Fruit fly (Drosophila melanogaster) whole organism, embryonic: ENCODE results near the gene CG11698.

Experiments used
- CG10147 ChIP-seq: fragments of 200-800 bp; sonication (Bioruptor generic); optimal IDR thresholded peaks from 2 replicates; lab custom pipeline; 2019; ENCODE audit warnings: missing biosample characterization, mild to moderate bottlenecking, missing genetic modification characterization, moderate library complexity
- CG1024 ChIP-seq: fragments of 200-800 bp; sonication (Bioruptor generic); IDR thresholded peaks from 2 replicates; pipeline ENCODE4 v1.3.6; 2022; ENCODE audit warnings: missing biosample characterization, missing genetic modification characterization
- CG10274 ChIP-seq: fragments of 200-800 bp; sonication (Bioruptor generic); optimal IDR thresholded peaks from 3 replicates; lab custom pipeline; 2017; ENCODE audit warnings: missing biosample characterization, mild to moderate bottlenecking, missing genetic modification characterization
- CG12744 ChIP-seq: fragments of 200-800 bp; sonication (Bioruptor generic); optimal IDR thresholded peaks from 2 replicates; lab custom pipeline; 2016; ENCODE audit warnings: missing biosample characterization, missing genetic modification characterization
- CG12769 ChIP-seq: fragments of 200-800 bp; sonication (Bioruptor generic); optimal IDR thresholded peaks from 2 replicates; lab custom pipeline; 2019; ENCODE audit warnings: missing biosample characterization, mild to moderate bottlenecking, missing genetic modification characterization, moderate library complexity
- CG14965 ChIP-seq: fragments of 200-800 bp; sonication (Bioruptor generic); optimal IDR thresholded peaks from 2 replicates; lab custom pipeline; 2016; ENCODE audit warnings: missing biosample characterization, missing genetic modification characterization, borderline replicate concordance
- CG15696 ChIP-seq: fragments of 200-800 bp; sonication (Bioruptor generic); optimal IDR thresholded peaks from 2 replicates; lab custom pipeline; 2019; ENCODE audit warnings: missing biosample characterization, mild to moderate bottlenecking, missing genetic modification characterization, moderate library complexity
- CG17802 ChIP-seq: fragments of 200-800 bp; sonication (Bioruptor generic); optimal IDR thresholded peaks from 2 replicates; lab custom pipeline; 2018; ENCODE audit warnings: missing biosample characterization, mild to moderate bottlenecking, missing genetic modification characterization, moderate library complexity
- CG18011 ChIP-seq: fragments of 200-800 bp; sonication (Bioruptor generic); optimal IDR thresholded peaks from 2 replicates; lab custom pipeline; 2017; ENCODE audit warnings: missing biosample characterization, missing genetic modification characterization, mild to moderate bottlenecking, moderate library complexity, missing genotype
- CG18262 ChIP-seq: fragments of 200-800 bp; optimal IDR thresholded peaks from 3 replicates; lab custom pipeline; 2019; ENCODE audit warnings: missing biosample characterization, mild to moderate bottlenecking, missing genetic modification characterization, moderate library complexity
- CG30403 ChIP-seq: fragments of 200-800 bp; sonication (Bioruptor generic); optimal IDR thresholded peaks from 3 replicates; lab custom pipeline; 2016; ENCODE audit warnings: missing biosample characterization, missing genetic modification characterization
- CG31224 ChIP-seq: fragments of 200-800 bp; sonication (Bioruptor generic); IDR thresholded peaks from 2 replicates; pipeline ENCODE4 v1.3.6; 2022; ENCODE audit warnings: missing biosample characterization, missing genetic modification characterization
- CG31365 ChIP-seq: fragments of 200-800 bp; sonication (Bioruptor generic); optimal IDR thresholded peaks from 2 replicates; lab custom pipeline; 2018; ENCODE audit warnings: missing biosample characterization, mild to moderate bottlenecking, missing genetic modification characterization
- CG34224 ChIP-seq: fragments of 200-800 bp; sonication (Bioruptor generic); IDR thresholded peaks from 3 replicates; pipeline ENCODE4 v1.3.6; 2022; ENCODE audit warnings: missing biosample characterization, missing genetic modification characterization; ENCODE audit not compliant: partially characterized antibody
- CG34422 ChIP-seq: fragments of 200-800 bp; sonication (Bioruptor generic); IDR thresholded peaks from 3 replicates; pipeline ENCODE4 v1.3.6; 2022; ENCODE audit warnings: missing biosample characterization, missing genetic modification characterization
- CG4617 ChIP-seq: fragments of 200-800 bp; sonication (Bioruptor generic); optimal IDR thresholded peaks from 3 replicates; lab custom pipeline; 2016; ENCODE audit warnings: missing biosample characterization, missing genetic modification characterization, borderline replicate concordance
- CG6254 ChIP-seq: fragments of 200-800 bp; sonication (Bioruptor generic); optimal IDR thresholded peaks from 3 replicates; lab custom pipeline; 2017; ENCODE audit warnings: mild to moderate bottlenecking, missing biosample characterization, missing genetic modification reagents, missing genetic modification characterization
- CG6791 ChIP-seq: fragments of 200-800 bp; sonication (Bioruptor generic); IDR thresholded peaks from 3 replicates; pipeline ENCODE4 v1.3.6; 2022; ENCODE audit warnings: missing biosample characterization, missing genetic modification characterization; ENCODE audit not compliant: partially characterized antibody
- CG8359 ChIP-seq: fragments of 200-800 bp; sonication (Bioruptor generic); optimal IDR thresholded peaks from 2 replicates; lab custom pipeline; 2017; ENCODE audit warnings: missing biosample characterization, mild to moderate bottlenecking, missing genetic modification characterization, borderline replicate concordance
- CG8765 ChIP-seq: fragments of 200-800 bp; sonication (Bioruptor generic); IDR thresholded peaks from 2 replicates; pipeline ENCODE4 v1.3.6; 2022; ENCODE audit warnings: missing biosample characterization, missing genetic modification characterization
- HLH3B ChIP-seq: fragments of 200-800 bp; sonication (Bioruptor generic); IDR thresholded peaks from 2 replicates; pipeline ENCODE4 v1.3.6; 2022; ENCODE audit warnings: missing biosample characterization, missing genetic modification characterization
- Hmx ChIP-seq: fragments of 200-800 bp; sonication (Bioruptor generic); optimal IDR thresholded peaks from 2 replicates; lab custom pipeline; 2016; ENCODE audit warnings: missing biosample characterization, missing genetic modification characterization
- Hr3 ChIP-seq: fragments of 200-800 bp; sonication (Bioruptor generic); optimal IDR thresholded peaks from 3 replicates; lab custom pipeline; 2016; ENCODE audit warnings: missing biosample characterization, missing genetic modification characterization
- Hr51 ChIP-seq, 2 experiments: fragments of 200-800 bp; sonication (Bioruptor generic); optimal IDR thresholded peaks; 2 replicates in 1 of 2; 3 replicates in 1 of 2; lab custom pipeline; 2016 to 2018; ENCODE audit warnings: missing biosample characterization in 2 of 2, missing genetic modification characterization in 2 of 2, mild to moderate bottlenecking in 1 of 2, moderate library complexity in 1 of 2
- Hsf ChIP-seq: fragments of 200-800 bp; sonication (Bioruptor generic); optimal IDR thresholded peaks from 3 replicates; lab custom pipeline; 2016; ENCODE audit warnings: missing biosample characterization, missing genetic modification characterization
- Mrtf ChIP-seq: fragments of 200-800 bp; sonication (Bioruptor generic); IDR thresholded peaks from 3 replicates; pipeline ENCODE4 v1.3.6; 2022; ENCODE audit warnings: missing biosample characterization, missing genetic modification characterization
- NFAT ChIP-seq: fragments of 200-800 bp; sonication (Bioruptor generic); IDR thresholded peaks from 2 replicates; pipeline ENCODE4 v1.3.6; 2022; ENCODE audit warnings: missing biosample characterization, missing genetic modification characterization
- NfI ChIP-seq: fragments of 200-800 bp; sonication (Bioruptor generic); optimal IDR thresholded peaks from 3 replicates; lab custom pipeline; 2018; ENCODE audit warnings: missing biosample characterization, mild to moderate bottlenecking, missing genetic modification characterization, moderate library complexity
- Scr ChIP-seq: fragments of 200-800 bp; sonication (Bioruptor generic); IDR thresholded peaks from 2 replicates; pipeline ENCODE4 v1.3.6; 2022; ENCODE audit warnings: missing biosample characterization, missing genetic modification characterization; ENCODE audit not compliant: partially characterized antibody
- Spps ChIP-seq: fragments of 200-800 bp; sonication (Bioruptor generic); optimal IDR thresholded peaks from 2 replicates; lab custom pipeline; 2018; ENCODE audit warnings: missing biosample characterization, mild to moderate bottlenecking, missing genetic modification characterization
- bcd ChIP-seq: fragments of 200-800 bp; sonication (Bioruptor generic); optimal IDR thresholded peaks from 2 replicates; lab custom pipeline; 2017; ENCODE audit warnings: missing biosample characterization, mild to moderate bottlenecking, missing genetic modification characterization
- bsh ChIP-seq, 2 experiments: fragments of 200-800 bp; sonication (Bioruptor generic); optimal IDR thresholded peaks; 2 replicates each; lab custom pipeline; 2017 to 2018; ENCODE audit warnings: mild to moderate bottlenecking in 2 of 2, missing biosample characterization in 2 of 2, missing genetic modification characterization in 2 of 2, moderate library complexity in 1 of 2
- ftz-f1 ChIP-seq: fragments of 200-800 bp; sonication (Bioruptor generic); optimal IDR thresholded peaks from 2 replicates; lab custom pipeline; 2016; ENCODE audit warnings: missing biosample characterization, missing genetic modification characterization
- knrl ChIP-seq: fragments of 200-800 bp; sonication (Bioruptor generic); IDR thresholded peaks from 3 replicates; pipeline ENCODE4 v1.3.6; 2022; ENCODE audit warnings: missing biosample characterization, missing genetic modification characterization; ENCODE audit not compliant: partially characterized antibody
- maf-S ChIP-seq: fragments of 200-800 bp; sonication (Bioruptor generic); optimal IDR thresholded peaks from 2 replicates; lab custom pipeline; 2016; ENCODE audit warnings: missing biosample characterization, missing genetic modification characterization
- nerfin-2 ChIP-seq: fragments of 200-800 bp; sonication (Bioruptor generic); IDR thresholded peaks from 2 replicates; pipeline ENCODE4 v1.3.6; 2022; ENCODE audit warnings: missing biosample characterization, missing genetic modification characterization; ENCODE audit not compliant: partially characterized antibody
- peb ChIP-seq: fragments of 200-800 bp; sonication (Bioruptor generic); IDR thresholded peaks from 2 replicates; pipeline ENCODE4 v1.3.6; 2022; ENCODE audit warnings: missing biosample characterization, missing genetic modification characterization
- prd ChIP-seq, 3 experiments: fragments of >200 bp in 2 of 3; fragments of 200-800 bp in 1 of 3; sonication (Bioruptor generic) in 1 of 3; optimal IDR thresholded peaks in 2 of 3; IDR thresholded peaks in 1 of 3; 2 replicates in 2 of 3; 3 replicates in 1 of 3; pipeline versions ENCODE4 v1.3.6 to Lab custom; 2017 to 2022; ENCODE audit warnings: missing biosample characterization in 1 of 3, missing genetic modification characterization in 1 of 3
- psq ChIP-seq: fragments of 200-800 bp; sonication (Bioruptor generic); optimal IDR thresholded peaks from 2 replicates; lab custom pipeline; 2017; ENCODE audit warnings: missing biosample characterization, missing genetic modification characterization
- repo ChIP-seq: fragments of 200-800 bp; sonication (Bioruptor generic); optimal IDR thresholded peaks from 2 replicates; lab custom pipeline; 2016; ENCODE audit warnings: missing biosample characterization, missing genetic modification characterization
- schlank ChIP-seq: fragments of 200-800 bp; sonication (Bioruptor generic); optimal IDR thresholded peaks from 2 replicates; lab custom pipeline; 2018; ENCODE audit warnings: missing biosample characterization, mild to moderate bottlenecking, missing genetic modification characterization
- slbo ChIP-seq: fragments of 200-800 bp; sonication (Bioruptor generic); IDR thresholded peaks from 2 replicates; pipeline ENCODE4 v1.3.6; 2022; ENCODE audit warnings: missing biosample characterization, missing genetic modification characterization
- tll ChIP-seq, 2 experiments: fragments of 200-800 bp in 1 of 2; fragments of >200 bp in 1 of 2; sonication (Bioruptor generic) in 1 of 2; optimal IDR thresholded peaks; 2 replicates each; lab custom pipeline; 2017 to 2019; ENCODE audit warnings: missing biosample characterization in 2 of 2, missing genetic modification characterization in 2 of 2, mild to moderate bottlenecking in 1 of 2, moderate library complexity in 1 of 2
- twi ChIP-seq: fragments of 200-800 bp; optimal IDR thresholded peaks from 2 replicates; lab custom pipeline; 2019; ENCODE audit warnings: missing biosample characterization, mild to moderate bottlenecking, missing genetic modification characterization, moderate library complexity
- vfl ChIP-seq: fragments of 200-800 bp; sonication (Bioruptor generic); optimal IDR thresholded peaks from 2 replicates; lab custom pipeline; 2016; ENCODE audit warnings: missing biosample characterization, missing genetic modification characterization
- zf30C ChIP-seq: fragments of 200-800 bp; sonication (Bioruptor generic); optimal IDR thresholded peaks from 3 replicates; lab custom pipeline; 2018; ENCODE audit warnings: missing biosample characterization, mild to moderate bottlenecking, missing genetic modification characterization
- zfh2 ChIP-seq: fragments of 200-800 bp; sonication (Bioruptor generic); optimal IDR thresholded peaks from 2 replicates; lab custom pipeline; 2016; ENCODE audit warnings: missing biosample characterization, missing genetic modification characterization

The CG11698 gene

dm6 chr3R:8349449-8350115 is 37.6 kb downstream of the CG11698 start, which contains the start of gene Atg13 (continued):
- no peak for TF ChIP-seq Hr51 (GFP tag; optimal IDR thresholded peaks at IDR 0.05; lab: Kevin White, UChicago)
- no peak for TF ChIP-seq maf-S (GFP tag; lab: Kevin White, UChicago)
- TF ChIP-seq Mrtf: no peak
- peak; percentile 35 for TF ChIP-seq Hr3 (GFP tag; lab: Kevin White, UChicago)
- TF ChIP-seq CG6791 (GFP tag; lab: Robert Waterston, UW): peak; percentile 91
- peak; percentile 35; the same call in 1 of the 2 replicates for TF ChIP-seq slbo (GFP tag; lab: Robert Waterston, UW)
- peak; percentile 55; the same call in 1 of the 2 replicates for TF ChIP-seq CG1024 (GFP tag; lab: Robert Waterston, UW)
- TF ChIP-seq schlank (tag; lab: Kevin White, UChicago): no peak
- no peak for TF ChIP-seq vfl
- TF ChIP-seq tll (GFP tag; optimal IDR thresholded peaks at IDR 0.05; lab: Kevin White, UChicago): peak in 1 of 2 experiments; percentile 93
- TF ChIP-seq CG34224 (GFP tag; lab: Robert Waterston, UW): peak; percentile 68
- TF ChIP-seq CG6254 (GFP tag; lab: Kevin White, UChicago): no peak
- TF ChIP-seq repo (GFP tag; lab: Kevin White, UChicago): no peak
- TF ChIP-seq ftz-f1: no peak
- TF ChIP-seq bsh (GFP tag; optimal IDR thresholded peaks at IDR 0.05; lab: Kevin White, UChicago): peak in 1 of 2 experiments; percentile 88
- TF ChIP-seq zfh2 (GFP tag; lab: Kevin White, UChicago): peak; percentile 5
- TF ChIP-seq CG34422 (GFP tag; lab: Robert Waterston, UW): peak; percentile 6; the same call in 1 of the 3 replicates
- no peak for TF ChIP-seq CG14965 (GFP tag; lab: Kevin White, UChicago)
- TF ChIP-seq Hmx: no peak
- TF ChIP-seq CG10147 (GFP tag; lab: Kevin White, UChicago): peak; percentile 3
- TF ChIP-seq CG31365 (tag; lab: Kevin White, UChicago): no peak
- peak; percentile 31 for TF ChIP-seq Hsf (GFP tag; lab: Kevin White, UChicago)
- peak; percentile 29 for TF ChIP-seq CG15696 (tag; lab: Kevin White, UChicago)
- TF ChIP-seq peb: no peak
- TF ChIP-seq CG8359 (GFP tag; lab: Kevin White, UChicago): no peak
- peak; percentile 30 for TF ChIP-seq CG18262
- TF ChIP-seq psq (GFP tag; lab: Kevin White, UChicago): no peak
- peak; percentile 73 for TF ChIP-seq knrl (GFP tag; lab: Robert Waterston, UW)
- TF ChIP-seq bcd: no peak
- TF ChIP-seq CG12769: no peak
- no peak for TF ChIP-seq CG12744
- no peak for TF ChIP-seq Spps (tag; lab: Kevin White, UChicago)
- TF ChIP-seq nerfin-2 (GFP tag; lab: Robert Waterston, UW): peak; percentile 58
- TF ChIP-seq prd (optimal IDR thresholded peaks at IDR 0.05; lab: Kevin White, UChicago): no peak
- peak; percentile 45; the same call in 2 of the 3 replicates for TF ChIP-seq prd (GFP tag; IDR thresholded peaks at IDR 0.05; lab: Robert Waterston, UW)
- TF ChIP-seq CG10274 (GFP tag; lab: Kevin White, UChicago): no peak
- TF ChIP-seq NFAT (GFP tag; lab: Robert Waterston, UW): peak; percentile 51; the same call in 1 of the 2 replicates
- TF ChIP-seq HLH3B: no peak
- peak; percentile 65 for TF ChIP-seq CG30403 (GFP tag; lab: Kevin White, UChicago)
- no peak for TF ChIP-seq CG18011 (GFP tag; lab: Kevin White, UChicago)
- peak; percentile 7 for TF ChIP-seq NfI
- TF ChIP-seq zf30C: no peak
- TF ChIP-seq CG17802: peak; percentile 59
- TF ChIP-seq CG8765: no peak
- TF ChIP-seq Scr (GFP tag; lab: Robert Waterston, UW): peak; percentile 77
- TF ChIP-seq CG4617 (GFP tag; lab: Kevin White, UChicago): peak; percentile 51
- no peak for TF ChIP-seq CG31224 (GFP tag; lab: Robert Waterston, UW)
- peak; percentile 6 for TF ChIP-seq twi (tag; lab: Kevin White, UChicago)
